Worm (Caenorhabditis elegans): ENCODE data around the gene cal-3.

The cal-3 gene

ce11 chrIV:3835065-3835464, at the start of gene cal-3:
cal-3 (minus strand) TSS chrIV:3835165.
- TF ChIP-seq scrt-1 (GFP tag; IDR thresholded peaks at IDR 0.05) = no peak
- no peak for TF ChIP-seq sea-1 (GFP tag; conservative IDR thresholded peaks at IDR 0.05)
- no peak for TF ChIP-seq hnd-1 (tag; optimal IDR thresholded peaks at IDR 0.05)
- no peak for TF ChIP-seq F13C5.2 (tag; optimal IDR thresholded peaks at IDR 0.05)
- TF ChIP-seq hmbx-1 (tag; optimal IDR thresholded peaks at IDR 0.05) = no peak
- TF ChIP-seq B0310.2 (tag; optimal IDR thresholded peaks at IDR 0.05) = no peak
- no peak for TF ChIP-seq ets-7 (tag; optimal IDR thresholded peaks at IDR 0.05)
- TF ChIP-seq ceh-13 (GFP tag; optimal IDR thresholded peaks at IDR 0.05) = no peak
- TF ChIP-seq flt-1 (GFP tag; IDR thresholded peaks at IDR 0.05) = no peak
- TF ChIP-seq hmg-4 (GFP tag; optimal IDR thresholded peaks at IDR 0.05) = no peak
- TF ChIP-seq tra-4 (tag; optimal IDR thresholded peaks at IDR 0.05) = no peak

- TF ChIP-seq tbx-37 (GFP tag; conservative IDR thresholded peaks at IDR 0.05) = no peak
- no peak for TF ChIP-seq aly-1 (tag; optimal IDR thresholded peaks at IDR 0.05)
Observed at ce11 chrIV:3881119-3881518, 46.2 kb upstream of the cal-3 start, which contains the start of the genes F37C4.8 and oac-23. F37C4.8 (minus strand) TSS chrIV:3881219. oac-23 (plus strand) TSS chrIV:3881441.

DNA sequence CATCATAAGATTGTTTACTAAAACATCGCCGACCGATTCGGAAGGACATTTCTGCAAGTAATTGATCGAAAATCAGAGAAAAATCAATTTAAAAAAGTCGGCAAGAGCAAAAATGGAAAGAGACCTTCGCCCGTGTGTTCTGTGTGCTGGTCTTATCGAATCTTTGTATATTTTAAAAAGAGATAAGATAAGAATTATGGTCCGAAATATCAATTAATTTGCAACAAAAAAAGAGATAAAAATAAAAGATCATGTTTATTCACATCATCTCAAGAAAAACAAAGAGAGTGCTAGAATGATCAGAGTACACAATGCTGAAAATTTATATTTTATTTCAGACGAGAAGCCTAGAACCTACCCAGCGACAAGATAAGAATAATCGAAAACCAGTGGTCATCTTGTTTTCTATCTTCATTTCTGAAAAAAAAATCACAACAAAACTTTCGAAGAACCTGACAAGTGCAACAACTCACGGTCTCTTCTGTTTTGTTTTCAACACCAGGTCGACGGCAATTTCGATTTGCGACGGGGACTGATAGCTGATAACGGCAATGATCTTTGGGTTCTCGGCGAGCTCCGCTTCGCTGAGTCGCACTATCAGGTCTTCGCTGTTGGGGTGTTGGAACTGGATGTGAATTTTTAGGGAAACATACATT, 43.4 kb upstream of the cal-3 start, which contains the start of gene F37C4.6:
F37C4.6 (minus strand) TSS at position 51 of the 656 bp plus-strand sequence.
- TF ChIP-seq aly-1 (tag; optimal IDR thresholded peaks at IDR 0.05) = no peak
- TF ChIP-seq hnd-1 (tag; optimal IDR thresholded peaks at IDR 0.05) = no peak
- TF ChIP-seq sea-1 (GFP tag; conservative IDR thresholded peaks at IDR 0.05) = no peak
- TF ChIP-seq F13C5.2 (tag; optimal IDR thresholded peaks at IDR 0.05) = no peak
- no peak for TF ChIP-seq pes-1 (GFP tag; IDR thresholded peaks at IDR 0.05)

DNA sequence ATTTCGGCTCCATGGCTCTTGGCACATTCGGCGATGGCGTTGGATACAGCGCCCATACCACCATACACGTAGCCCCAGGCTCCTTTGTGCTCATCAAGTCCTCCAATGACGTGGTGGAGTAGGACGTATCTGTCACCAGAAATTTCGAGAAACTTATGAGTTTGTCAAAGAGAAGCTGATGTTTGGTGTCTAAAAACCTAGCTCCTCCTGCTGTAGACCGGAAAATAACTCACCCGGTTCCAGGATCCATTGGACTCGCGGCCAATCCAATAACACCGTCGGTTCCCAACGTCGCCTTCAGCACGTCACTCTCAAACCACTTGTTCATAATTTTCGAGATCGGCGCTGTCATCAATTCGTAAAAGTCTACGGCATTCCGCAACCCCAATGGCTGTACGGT, 42.0 kb upstream of the cal-3 start:
- TF ChIP-seq pes-1 (GFP tag; IDR thresholded peaks at IDR 0.05) (no peak), ets-7 (tag; optimal IDR thresholded peaks at IDR 0.05) (no peak), hnd-1 (tag; optimal IDR thresholded peaks at IDR 0.05) (no peak), hmg-4 (GFP tag; optimal IDR thresholded peaks at IDR 0.05) (no peak), tbx-11 (GFP tag; IDR thresholded peaks at IDR 0.05) (no peak), scrt-1 (GFP tag; IDR thresholded peaks at IDR 0.05) (no peak), F13C5.2 (tag; optimal IDR thresholded peaks at IDR 0.05) (no peak), B0310.2 (tag; optimal IDR thresholded peaks at IDR 0.05) (no peak), ceh-36 (tag; optimal IDR thresholded peaks at IDR 0.05) (no peak)

ce11 chrIV:3875260-3875659, 40.3 kb upstream of the cal-3 start:
- no peak for TF ChIP-seq ceh-36 (tag; optimal IDR thresholded peaks at IDR 0.05)
- TF ChIP-seq hnd-1 (tag; optimal IDR thresholded peaks at IDR 0.05) = no peak
- TF ChIP-seq ets-7 (tag; optimal IDR thresholded peaks at IDR 0.05) = no peak
- TF ChIP-seq F13C5.2 (tag; optimal IDR thresholded peaks at IDR 0.05) = no peak
- no peak for TF ChIP-seq sea-1 (GFP tag; conservative IDR thresholded peaks at IDR 0.05)
- TF ChIP-seq ama-1 (optimal IDR thresholded peaks at IDR 0.05) = no peak
- no peak for TF ChIP-seq tra-4 (tag; optimal IDR thresholded peaks at IDR 0.05)
- no peak for TF ChIP-seq tbx-37 (GFP tag; conservative IDR thresholded peaks at IDR 0.05)
- TF ChIP-seq hmg-4 (GFP tag; optimal IDR thresholded peaks at IDR 0.05) = no peak
- TF ChIP-seq pes-1 (GFP tag; IDR thresholded peaks at IDR 0.05) = no peak
- TF ChIP-seq flt-1 (GFP tag; IDR thresholded peaks at IDR 0.05) = no peak
- TF ChIP-seq tbx-11 (GFP tag; IDR thresholded peaks at IDR 0.05) = no peak

- no peak for TF ChIP-seq ets-7 (tag; optimal IDR thresholded peaks at IDR 0.05)
- TF ChIP-seq hnd-1 (tag; optimal IDR thresholded peaks at IDR 0.05) = no peak
- TF ChIP-seq aly-1 (tag; optimal IDR thresholded peaks at IDR 0.05) = no peak
- no peak for TF ChIP-seq ceh-36 (tag; optimal IDR thresholded peaks at IDR 0.05)
- no peak for TF ChIP-seq tbx-37 (GFP tag; conservative IDR thresholded peaks at IDR 0.05)
- no peak for TF ChIP-seq hmg-4 (GFP tag; optimal IDR thresholded peaks at IDR 0.05)
Observed at ce11 chrIV:3874417-3874816, 39.5 kb upstream of the cal-3 start.

DNA sequence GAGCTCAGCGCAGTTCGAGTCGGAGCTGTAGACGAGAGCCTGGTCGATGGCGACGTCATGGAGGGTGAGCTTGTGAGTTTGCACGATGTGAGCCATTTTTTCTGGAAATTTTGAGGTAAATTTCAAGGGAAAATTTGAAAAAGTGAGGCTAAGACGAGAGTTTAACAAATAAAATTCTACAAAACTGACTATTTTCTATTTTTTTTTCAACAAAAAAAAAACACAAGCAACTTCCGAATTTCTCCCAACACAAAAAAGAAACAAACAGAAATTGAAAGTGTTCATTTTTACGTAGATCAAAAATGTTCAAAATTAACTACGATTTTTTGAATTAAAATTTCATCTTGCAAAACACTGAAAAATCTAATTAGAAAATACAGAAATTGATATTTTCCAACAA, 38.7 kb upstream of the cal-3 start, which contains the start of gene F37C4.5:
F37C4.5 (minus strand) TSS at position 101 of the 400 bp plus-strand sequence.
- no peak for TF ChIP-seq hmbx-1 (tag; optimal IDR thresholded peaks at IDR 0.05)
- no peak for TF ChIP-seq tbx-37 (GFP tag; conservative IDR thresholded peaks at IDR 0.05)
- TF ChIP-seq B0310.2 (tag; optimal IDR thresholded peaks at IDR 0.05) = no peak
- no peak for TF ChIP-seq ceh-36 (tag; optimal IDR thresholded peaks at IDR 0.05)
- TF ChIP-seq hmg-4 (GFP tag; optimal IDR thresholded peaks at IDR 0.05) = no peak
- TF ChIP-seq sea-1 (GFP tag; conservative IDR thresholded peaks at IDR 0.05) = no peak
- no peak for TF ChIP-seq ets-7 (tag; optimal IDR thresholded peaks at IDR 0.05)
- TF ChIP-seq F13C5.2 (tag; optimal IDR thresholded peaks at IDR 0.05) = no peak
- no peak for TF ChIP-seq scrt-1 (GFP tag; IDR thresholded peaks at IDR 0.05)
- TF ChIP-seq aly-1 (tag; optimal IDR thresholded peaks at IDR 0.05) = no peak

ce11 chrIV:3873195-3873594, 38.2 kb upstream of the cal-3 start:
- TF ChIP-seq hnd-1 (tag; optimal IDR thresholded peaks at IDR 0.05) = no peak
- no peak for TF ChIP-seq tra-4 (tag; optimal IDR thresholded peaks at IDR 0.05)
- no peak for TF ChIP-seq hmbx-1 (tag; optimal IDR thresholded peaks at IDR 0.05)
- TF ChIP-seq tbx-37 (GFP tag; conservative IDR thresholded peaks at IDR 0.05) = no peak
- TF ChIP-seq aly-1 (tag; optimal IDR thresholded peaks at IDR 0.05) = no peak
- TF ChIP-seq ceh-13 (GFP tag; optimal IDR thresholded peaks at IDR 0.05) = no peak

ce11 chrIV:3869875-3870274, 34.9 kb upstream of the cal-3 start:
- TF ChIP-seq tbx-37 (GFP tag; conservative IDR thresholded peaks at IDR 0.05) (no peak), aly-1 (tag; optimal IDR thresholded peaks at IDR 0.05) (no peak), tbx-11 (GFP tag; IDR thresholded peaks at IDR 0.05) (no peak), hmbx-1 (tag; optimal IDR thresholded peaks at IDR 0.05) (no peak), F13C5.2 (tag; optimal IDR thresholded peaks at IDR 0.05) (no peak), tra-4 (tag; optimal IDR thresholded peaks at IDR 0.05) (no peak), scrt-1 (GFP tag; IDR thresholded peaks at IDR 0.05) (no peak), B0310.2 (tag; optimal IDR thresholded peaks at IDR 0.05) (no peak), ceh-13 (GFP tag; optimal IDR thresholded peaks at IDR 0.05) (no peak), ama-1 (optimal IDR thresholded peaks at IDR 0.05) (no peak), ceh-36 (tag; optimal IDR thresholded peaks at IDR 0.05) (no peak), hmg-4 (GFP tag; optimal IDR thresholded peaks at IDR 0.05) (no peak)

Data from whole organism, early embryonic.